Worm (Caenorhabditis elegans) whole organism, L4/young adult: Measurements from ENCODE around the gene R02F2.7.

Experiments
- dao-5 ChIP-seq: sonication (generic microtip); optimal IDR thresholded peaks from 2 replicates; lab custom pipeline; 2016; ENCODE audit warnings: missing genotype, missing genetic modification characterization, moderate library complexity, missing compliant biosample characterization
- him-1 ChIP-seq: sonication (generic microtip); optimal IDR thresholded peaks from 2 replicates; lab custom pipeline; 2016; ENCODE audit warnings: missing genotype, missing genetic modification reagents, missing genetic modification characterization, missing compliant biosample characterization

- peak; percentile 16 for TF ChIP-seq him-1 (tag; lab: Kevin White, UChicago)
- TF ChIP-seq dao-5 (tag; lab: Kevin White, UChicago): no peak
These were observed 22.5 kb upstream of the R02F2.7 start for ce11 chrIII:5506023-5506597.
